Worm (Caenorhabditis elegans) whole organism, young adult: ENCODE measurements around the gene C02F4.4.

Experiments used
- B0261.1 ChIP-seq: sonication (generic microtip); optimal IDR thresholded peaks from 2 replicates; lab custom pipeline; 2016; ENCODE audit warnings: mild to moderate bottlenecking, missing genetic modification characterization, moderate library complexity, missing compliant biosample characterization
- C06A6.2 ChIP-seq: fragments of 200-800 bp; sonication (Bioruptor generic); conservative IDR thresholded peaks from 2 replicates; pipeline ENCODE4 v1.3.6; 2022; ENCODE audit warnings: missing genetic modification characterization, missing compliant biosample characterization
- C17E4.6 ChIP-seq: fragments of 200-800 bp; sonication (Bioruptor generic); IDR thresholded peaks from 2 replicates; pipeline ENCODE4 v1.3.6; 2022; ENCODE audit warnings: missing genetic modification reagents, missing genetic modification characterization, missing compliant biosample characterization
- F10E7.11 ChIP-seq: sonication (generic microtip); optimal IDR thresholded peaks from 2 replicates; lab custom pipeline; 2017; ENCODE audit warnings: mild to moderate bottlenecking, missing genetic modification characterization, moderate library complexity, missing compliant biosample characterization
- F33H1.4 ChIP-seq: fragments of 200-800 bp; sonication (Bioruptor generic); IDR thresholded peaks from 2 replicates; pipeline ENCODE4 v1.3.6; 2022; ENCODE audit warnings: missing genetic modification reagents, missing genetic modification characterization, missing compliant biosample characterization
- F52B5.7 ChIP-seq: sonication (generic microtip); optimal IDR thresholded peaks from 2 replicates; lab custom pipeline; 2016; ENCODE audit warnings: mild to moderate bottlenecking, missing genetic modification characterization, missing compliant biosample characterization
- F55B11.4 ChIP-seq: sonication (generic microtip); optimal IDR thresholded peaks from 2 replicates; lab custom pipeline; 2016; ENCODE audit warnings: missing compliant biosample characterization, missing genetic modification characterization, borderline replicate concordance; ENCODE audit not compliant: insufficient read depth
- F57A8.1 ChIP-seq: fragments of 200-800 bp; sonication (Bioruptor generic); optimal IDR thresholded peaks from 2 replicates; lab custom pipeline; 2018; ENCODE audit warnings: mild to moderate bottlenecking, missing genetic modification characterization, moderate library complexity, missing compliant biosample characterization
- K12H6.12 ChIP-seq: fragments of 200-800 bp; sonication (Bioruptor generic); optimal IDR thresholded peaks from 2 replicates; lab custom pipeline; 2018; ENCODE audit warnings: mild to moderate bottlenecking, missing genetic modification characterization, missing compliant biosample characterization
- T26A5.8 ChIP-seq: sonication (generic microtip); optimal IDR thresholded peaks from 2 replicates; lab custom pipeline; 2016; ENCODE audit warnings: missing genetic modification characterization, missing compliant biosample characterization
- Y67H2A.10 ChIP-seq: fragments of 200-800 bp; sonication (Bioruptor generic); conservative IDR thresholded peaks from 2 replicates; pipeline ENCODE4 v1.3.6; 2022; ENCODE audit warnings: missing genetic modification reagents, missing genetic modification characterization, missing compliant biosample characterization
- aptf-3 ChIP-seq: fragments of 200-800 bp; sonication (Bioruptor generic); IDR thresholded peaks from 2 replicates; pipeline ENCODE4 v1.3.6; 2022; ENCODE audit warnings: missing genetic modification characterization, missing compliant biosample characterization
- attf-5 ChIP-seq: fragments of 200-800 bp; sonication (Bioruptor generic); optimal IDR thresholded peaks from 2 replicates; lab custom pipeline; 2018; ENCODE audit warnings: mild to moderate bottlenecking, missing genetic modification characterization, missing compliant biosample characterization
- attf-6 ChIP-seq: fragments of 200-800 bp; sonication (Bioruptor generic); IDR thresholded peaks from 2 replicates; pipeline ENCODE4 v1.3.6; 2022; ENCODE audit warnings: missing genetic modification reagents, missing genetic modification characterization, missing compliant biosample characterization
- ccch-3 ChIP-seq: fragments of 200-800 bp; sonication (Bioruptor generic); optimal IDR thresholded peaks from 2 replicates; lab custom pipeline; 2018; ENCODE audit warnings: mild to moderate bottlenecking, missing genetic modification characterization, missing compliant biosample characterization
- cebp-1 ChIP-seq, 2 experiments: fragments of 200-800 bp in 1 of 2; sonication (Bioruptor generic) in 1 of 2; sonication (generic microtip) in 1 of 2; IDR thresholded peaks in 1 of 2; optimal IDR thresholded peaks in 1 of 2; 2 replicates each; pipeline versions ENCODE4 v1.3.6 to Lab custom; 2017 to 2022; ENCODE audit warnings: missing compliant biosample characterization in 2 of 2, missing genetic modification characterization in 2 of 2, mild to moderate bottlenecking in 1 of 2, missing genetic modification reagents in 1 of 2, moderate library complexity in 1 of 2
- ceh-100 ChIP-seq: fragments of 200-800 bp; sonication (Bioruptor generic); IDR thresholded peaks from 2 replicates; pipeline ENCODE4 v1.3.6; 2022; ENCODE audit warnings: missing genetic modification reagents, missing genetic modification characterization, missing compliant biosample characterization
- ceh-79 ChIP-seq: sonication (generic microtip); optimal IDR thresholded peaks from 2 replicates; lab custom pipeline; 2017; ENCODE audit warnings: mild to moderate bottlenecking, missing genetic modification characterization, missing compliant biosample characterization
- ceh-91 ChIP-seq: fragments of 200-800 bp; sonication (Bioruptor generic); IDR thresholded peaks from 2 replicates; pipeline ENCODE4 v1.3.6; 2022; ENCODE audit warnings: missing genetic modification reagents, missing genetic modification characterization, missing compliant biosample characterization
- dox-1 ChIP-seq: fragments of 200-800 bp; sonication (Bioruptor generic); IDR thresholded peaks from 2 replicates; pipeline ENCODE4 v1.3.6; 2022; ENCODE audit warnings: missing genetic modification reagents, missing genetic modification characterization, missing compliant biosample characterization
- efl-1 ChIP-seq: fragments of 150-350 bp; optimal IDR thresholded peaks from 2 replicates; lab custom pipeline; 2014; ENCODE audit warnings: missing biosample characterization, missing genetic modification reagents, missing genetic modification characterization
- egl-18 ChIP-seq: fragments of 200-800 bp; sonication (Bioruptor generic); IDR thresholded peaks from 2 replicates; pipeline ENCODE4 v1.3.6; 2022; ENCODE audit warnings: missing genetic modification reagents, missing genetic modification characterization, missing compliant biosample characterization
- ekl-4 ChIP-seq: fragments of 200-800 bp; sonication (Bioruptor generic); IDR thresholded peaks from 2 replicates; pipeline ENCODE4 v1.3.6; 2022; ENCODE audit warnings: missing genetic modification reagents, missing genetic modification characterization, missing compliant biosample characterization
- fkh-3 ChIP-seq: sonication (generic microtip); optimal IDR thresholded peaks from 2 replicates; lab custom pipeline; 2016; ENCODE audit warnings: mild to moderate bottlenecking, missing genetic modification characterization, missing compliant biosample characterization
- lag-1 ChIP-seq: fragments of 200-800 bp; sonication (Bioruptor generic); IDR thresholded peaks from 2 replicates; pipeline ENCODE4 v1.3.6; 2022; ENCODE audit warnings: missing genetic modification reagents, missing genetic modification characterization, missing compliant biosample characterization
- let-607 ChIP-seq, 2 experiments: fragments of 200-800 bp in 1 of 2; sonication (Bioruptor generic) in 1 of 2; sonication (generic microtip) in 1 of 2; optimal IDR thresholded peaks; 2 replicates each; lab custom pipeline; 2016 to 2018; ENCODE audit warnings: mild to moderate bottlenecking in 2 of 2, missing compliant biosample characterization in 2 of 2, missing genetic modification characterization in 2 of 2, moderate library complexity in 2 of 2, missing genotype in 1 of 2
- lin-35 ChIP-seq, 3 experiments: fragments of 150-350 bp in 2 of 3; sonication (generic microtip) in 1 of 3; optimal IDR thresholded peaks; 2 replicates each; lab custom pipeline; 2014 to 2018; ENCODE audit warnings: missing biosample characterization in 3 of 3, missing genetic modification characterization in 3 of 3, missing genetic modification reagents in 3 of 3
- lsy-27 ChIP-seq: sonication (generic microtip); optimal IDR thresholded peaks from 2 replicates; lab custom pipeline; 2017; ENCODE audit warnings: missing genetic modification characterization, mild to moderate bottlenecking, missing compliant biosample characterization, antibody characterized with exemption, missing genotype, borderline replicate concordance; ENCODE audit not compliant: insufficient read depth
- madf-6 ChIP-seq: fragments of 200-800 bp; sonication (Bioruptor generic); IDR thresholded peaks from 2 replicates; pipeline ENCODE4 v1.3.6; 2022; ENCODE audit warnings: missing genetic modification reagents, missing genetic modification characterization, missing compliant biosample characterization
- mxl-1 ChIP-seq: sonication (generic microtip); optimal IDR thresholded peaks from 2 replicates; lab custom pipeline; 2016; ENCODE audit warnings: missing genetic modification characterization, missing compliant biosample characterization
- nfya-2 ChIP-seq: fragments of 200-800 bp; sonication (Bioruptor generic); IDR thresholded peaks from 2 replicates; pipeline ENCODE4 v1.3.6; 2022; ENCODE audit warnings: missing genetic modification reagents, missing genetic modification characterization, missing compliant biosample characterization
- nhr-179 ChIP-seq: sonication (generic microtip); optimal IDR thresholded peaks from 2 replicates; lab custom pipeline; 2016; ENCODE audit warnings: mild to moderate bottlenecking, missing genetic modification characterization, missing compliant biosample characterization
- nhr-27 ChIP-seq: fragments of 200-800 bp; sonication (Bioruptor generic); optimal IDR thresholded peaks from 2 replicates; lab custom pipeline; 2018; ENCODE audit warnings: mild to moderate bottlenecking, missing genetic modification characterization, moderate library complexity, missing compliant biosample characterization
- nhr-80 ChIP-seq: sonication (generic microtip); optimal IDR thresholded peaks from 2 replicates; lab custom pipeline; 2016; ENCODE audit warnings: missing genetic modification characterization, missing compliant biosample characterization
- pbrm-1 ChIP-seq: fragments of 200-800 bp; sonication (Bioruptor generic); IDR thresholded peaks from 2 replicates; pipeline ENCODE4 v1.3.6; 2022; ENCODE audit warnings: missing genetic modification reagents, missing genetic modification characterization, missing compliant biosample characterization
- pha-4 ChIP-seq: fragments of 150-350 bp; sonication (generic microtip); optimal IDR thresholded peaks from 2 replicates; lab custom pipeline; 2014; ENCODE audit warnings: missing biosample characterization, missing genetic modification reagents, missing genetic modification characterization
- rcor-1 ChIP-seq: fragments of 200-800 bp; sonication (Bioruptor generic); IDR thresholded peaks from 2 replicates; pipeline ENCODE4 v1.3.6; 2022; ENCODE audit warnings: missing genetic modification reagents, missing genetic modification characterization, missing compliant biosample characterization
- rec-8 ChIP-seq, 2 experiments: sonication (generic microtip); optimal IDR thresholded peaks; 2 replicates each; lab custom pipeline; 2016; ENCODE audit warnings: mild to moderate bottlenecking in 2 of 2, missing genetic modification characterization in 2 of 2, missing genetic modification reagents in 2 of 2, missing genotype in 2 of 2, missing biosample characterization in 1 of 2, missing compliant biosample characterization in 1 of 2, moderate library complexity in 1 of 2
- sea-2 ChIP-seq: fragments of 200-800 bp; sonication (Bioruptor generic); IDR thresholded peaks from 2 replicates; pipeline ENCODE4 v1.3.6; 2022; ENCODE audit warnings: missing genetic modification characterization, missing compliant biosample characterization
- tlf-1 ChIP-seq: fragments of 200-800 bp; sonication (Bioruptor generic); optimal IDR thresholded peaks from 2 replicates; lab custom pipeline; 2018; ENCODE audit warnings: mild to moderate bottlenecking, missing genetic modification characterization, missing compliant biosample characterization
- unc-130 ChIP-seq: sonication (generic microtip); optimal IDR thresholded peaks from 2 replicates; lab custom pipeline; 2016; ENCODE audit warnings: missing genetic modification reagents, missing genetic modification characterization, missing compliant biosample characterization
- unc-62 ChIP-seq: fragments of 150-350 bp; optimal IDR thresholded peaks from 2 replicates; lab custom pipeline; 2014; ENCODE audit warnings: missing biosample characterization, missing genetic modification reagents, missing genetic modification characterization
- xnd-1 ChIP-seq: sonication (generic microtip); optimal IDR thresholded peaks from 2 replicates; lab custom pipeline; 2016; ENCODE audit warnings: missing genotype, missing genetic modification reagents, missing genetic modification characterization, missing compliant biosample characterization
- ztf-18 ChIP-seq: sonication (generic microtip); optimal IDR thresholded peaks from 2 replicates; lab custom pipeline; 2016; ENCODE audit warnings: missing genotype, mild to moderate bottlenecking, missing genetic modification characterization, missing compliant biosample characterization
- ztf-22 ChIP-seq: fragments of 200-800 bp; sonication (Bioruptor generic); optimal IDR thresholded peaks from 2 replicates; lab custom pipeline; 2018; ENCODE audit warnings: mild to moderate bottlenecking, missing genetic modification characterization, moderate library complexity, missing compliant biosample characterization

Gene C02F4.4

DNA sequence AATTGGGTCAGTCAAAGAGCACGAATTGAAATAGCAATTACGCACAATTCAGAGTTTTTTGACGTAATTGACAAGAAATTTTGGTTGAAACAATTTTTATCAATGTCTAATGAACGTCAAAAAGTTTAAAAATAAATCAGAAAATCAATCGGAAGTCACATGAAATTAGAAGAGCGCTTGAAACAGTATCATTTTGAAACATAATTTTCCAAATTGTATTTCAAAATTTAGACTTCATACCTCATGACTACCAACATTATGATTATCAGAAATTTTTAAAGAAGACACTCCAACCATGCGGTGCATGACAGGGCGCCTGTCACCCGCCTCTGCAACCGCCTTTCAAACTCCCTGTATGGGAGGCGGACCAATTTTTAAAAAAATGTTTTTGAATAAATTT lies 1.8 kb downstream of the C02F4.4 start:
- TF ChIP-seq cebp-1 (GFP tag; IDR thresholded peaks at IDR 0.05; lab: Robert Waterston, UW) (no peak), cebp-1 (tag; optimal IDR thresholded peaks at IDR 0.05; lab: Kevin White, UChicago) (peak; percentile 57), F52B5.7 (tag; lab: Kevin White, UChicago) (no peak), unc-62 (GFP tag; lab: Kevin White, UChicago) (peak; percentile 56), nhr-80 (tag; lab: Kevin White, UChicago) (peak; percentile 57)

DNA sequence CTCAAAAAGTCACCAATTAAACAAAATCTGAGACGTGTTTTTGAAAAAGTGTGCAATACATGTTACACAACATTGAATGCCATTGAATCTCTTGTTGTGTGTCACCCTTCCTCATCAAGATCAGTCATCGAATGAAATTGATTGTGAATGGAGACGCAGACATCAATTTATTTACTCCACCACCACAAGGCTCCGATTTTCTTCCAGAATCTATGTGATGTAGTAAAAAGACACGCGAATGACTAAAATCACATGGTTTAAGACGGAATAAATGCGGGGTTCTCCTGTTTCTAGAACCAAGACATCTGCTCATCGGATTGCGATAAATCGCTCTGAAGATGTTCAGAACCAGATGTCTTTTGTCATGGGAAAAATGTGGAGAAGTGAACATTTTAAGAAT lies 2.3 kb downstream of the C02F4.4 start:
- no peak for TF ChIP-seq ccch-3 (GFP tag; lab: Kevin White, UChicago)
- TF ChIP-seq ekl-4 (GFP tag; lab: Robert Waterston, UW): no peak
- no peak for TF ChIP-seq ceh-79 (tag; lab: Kevin White, UChicago)
- no peak for TF ChIP-seq F10E7.11 (tag; lab: Kevin White, UChicago)
- TF ChIP-seq xnd-1 (tag; lab: Kevin White, UChicago): no peak
- no peak for TF ChIP-seq ceh-91
- no peak for TF ChIP-seq C17E4.6 (GFP tag; lab: Robert Waterston, UW)
- TF ChIP-seq sea-2: no peak
- TF ChIP-seq Y67H2A.10: no peak
- no peak for TF ChIP-seq efl-1 (GFP tag; lab: Kevin White, UChicago)
- no peak for TF ChIP-seq C06A6.2
- TF ChIP-seq, all 124 proteins: peak for 0

DNA sequence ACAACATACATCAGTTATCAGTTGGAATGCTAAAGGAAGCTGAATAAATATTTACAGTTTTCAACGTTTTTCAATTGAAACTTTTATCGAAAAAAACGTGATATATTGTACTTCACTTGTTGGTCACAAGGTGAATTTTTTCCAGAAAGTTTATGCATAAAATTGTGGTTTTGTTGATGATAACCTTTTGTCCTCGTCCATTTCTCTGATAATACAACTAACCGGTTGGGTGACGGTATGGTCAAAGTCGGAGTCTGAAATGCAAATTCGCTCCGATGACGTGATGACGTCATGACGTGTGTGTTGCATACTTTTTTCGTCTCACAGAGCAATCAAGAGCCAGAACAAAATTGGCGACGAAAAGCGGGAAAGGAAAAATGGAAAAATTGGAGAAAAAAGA lies 3.6 kb downstream of the C02F4.4 start:
- TF ChIP-seq ztf-22 (GFP tag; lab: Kevin White, UChicago) (no peak), sea-2 (no peak), ztf-18 (tag; lab: Kevin White, UChicago) (no peak), F57A8.1 (GFP tag; lab: Kevin White, UChicago) (no peak), K12H6.12 (no peak), fkh-3 (tag; lab: Kevin White, UChicago) (no peak), attf-5 (GFP tag; lab: Kevin White, UChicago) (no peak), F33H1.4 (GFP tag; lab: Robert Waterston, UW) (no peak), lin-35 (GFP tag; optimal IDR thresholded peaks at IDR 0.05; lab: Kevin White, UChicago) (no peak), T26A5.8 (tag; lab: Kevin White, UChicago) (no peak), ceh-100 (GFP tag; lab: Robert Waterston, UW) (no peak), pbrm-1 (GFP tag; lab: Robert Waterston, UW) (no peak), attf-6 (GFP tag; lab: Robert Waterston, UW) (no peak), tlf-1 (no peak), F55B11.4 (no peak), dox-1 (GFP tag; lab: Robert Waterston, UW) (no peak), nfya-2 (GFP tag; lab: Robert Waterston, UW) (no peak), rec-8 (tag; optimal IDR thresholded peaks at IDR 0.05; lab: Kevin White, UChicago) (no peak), madf-6 (GFP tag; lab: Robert Waterston, UW) (no peak), B0261.1 (tag; lab: Kevin White, UChicago) (no peak), nhr-179 (no peak), aptf-3 (GFP tag; lab: Robert Waterston, UW) (no peak), ccch-3 (GFP tag; lab: Kevin White, UChicago) (no peak), C17E4.6 (GFP tag; lab: Robert Waterston, UW) (no peak), unc-130 (no peak), lsy-27 (tag; lab: Kevin White, UChicago) (no peak), cebp-1 (GFP tag; IDR thresholded peaks at IDR 0.05; lab: Robert Waterston, UW) (no peak), cebp-1 (tag; optimal IDR thresholded peaks at IDR 0.05; lab: Kevin White, UChicago) (peak; percentile 48), C06A6.2 (no peak), pha-4 (peak; percentile 15), lag-1 (GFP tag; lab: Robert Waterston, UW) (no peak), nhr-27 (tag; lab: Kevin White, UChicago) (no peak), mxl-1 (tag; lab: Kevin White, UChicago) (no peak), efl-1 (GFP tag; lab: Kevin White, UChicago) (no peak), rcor-1 (GFP tag; lab: Robert Waterston, UW) (no peak), egl-18 (no peak), let-607 (tag; optimal IDR thresholded peaks at IDR 0.05; lab: Kevin White, UChicago) (no peak)
